Worm (Caenorhabditis elegans): ENCODE data around the gene W07G4.8.
A peak's percentile ranks its signal among the peaks of the same experiment; 100 is the strongest.

Gene W07G4.8

ce11 chrV:13003378-13003777 lies 46.0 kb downstream of the W07G4.8 start (continued):
- TF ChIP-seq Y53F4B.3 (GFP tag; IDR thresholded peaks at IDR 0.05) (no peak), lir-1 (GFP tag; conservative IDR thresholded peaks at IDR 0.05) (0 out of 2 replicates have a peak, but pooled peaks have one; percentile 42), efl-1 (GFP tag; optimal IDR thresholded peaks at IDR 0.05) (no peak), somi-1 (GFP tag; optimal IDR thresholded peaks at IDR 0.05) (peak; percentile 46), B0035.1 (tag; optimal IDR thresholded peaks at IDR 0.05) (peak; percentile 17), egl-44 (GFP tag; IDR thresholded peaks at IDR 0.05) (peak; percentile 84; the same call in 1 of the 2 replicates), F49E8.2 (tag; optimal IDR thresholded peaks at IDR 0.05; ENCODE audit: insufficient read depth) (peak; percentile 67), hsf-1 (GFP tag; IDR thresholded peaks at IDR 0.05) (no peak), die-1 (tag; optimal IDR thresholded peaks at IDR 0.05) (peak; percentile 79), ekl-4 (GFP tag; IDR thresholded peaks at IDR 0.05) (peak; percentile 58; the same call in 1 of the 2 replicates), unc-130 (GFP tag; optimal IDR thresholded peaks at IDR 0.05) (peak; percentile 27), C17E4.6 (GFP tag; IDR thresholded peaks at IDR 0.05) (peak; percentile 32; the same call in 1 of the 2 replicates), attf-6 (GFP tag; IDR thresholded peaks at IDR 0.05) (no peak), ztf-25 (GFP tag; IDR thresholded peaks at IDR 0.05) (no peak), lsy-27 (tag; optimal IDR thresholded peaks at IDR 0.05; ENCODE audit: borderline replicate concordance, insufficient read depth) (no peak), F37B4.10 (GFP tag; IDR thresholded peaks at IDR 0.05) (no peak), nfyb-1 (GFP tag; IDR thresholded peaks at IDR 0.05) (peak; percentile 85), ceh-40 (GFP tag; IDR thresholded peaks at IDR 0.05) (peak; percentile 18; the same call in 1 of the 2 replicates), lin-26 (GFP tag; IDR thresholded peaks at IDR 0.05) (peak; percentile 87), ceh-100 (GFP tag; IDR thresholded peaks at IDR 0.05) (peak; percentile 68), mxl-1 (tag; optimal IDR thresholded peaks at IDR 0.05) (peak; percentile 62), him-1 (tag; optimal IDR thresholded peaks at IDR 0.05) (peak; percentile 39), pbrm-1 (GFP tag; IDR thresholded peaks at IDR 0.05) (peak; percentile 67), F55B11.4 (tag; optimal IDR thresholded peaks at IDR 0.05; ENCODE audit: borderline replicate concordance, insufficient read depth) (no peak), ztf-18 (tag; optimal IDR thresholded peaks at IDR 0.05) (peak; percentile 62), snpc-1.1 (tag; optimal IDR thresholded peaks at IDR 0.05; ENCODE audit: insufficient read depth) (no peak), let-607 (tag; optimal IDR thresholded peaks at IDR 0.05) (peak; percentile 10 to 55), ztf-22 (GFP tag; optimal IDR thresholded peaks at IDR 0.05) (no peak), tbp1 (GFP tag; optimal IDR thresholded peaks at IDR 0.05) (peak; percentile 90), F22D6.2 (tag; optimal IDR thresholded peaks at IDR 0.05) (no peak), cebp-2 (GFP tag; IDR thresholded peaks at IDR 0.05) (peak; percentile 83; the same call in 1 of the 2 replicates), ceh-91 (GFP tag; IDR thresholded peaks at IDR 0.05) (no peak), sptf-2 (GFP tag; optimal IDR thresholded peaks at IDR 0.05) (peak; percentile 37), sea-2 (GFP tag; IDR thresholded peaks at IDR 0.05) (no peak), cebp-1 (GFP tag; IDR thresholded peaks at IDR 0.05) (no peak), cebp-1 (tag; optimal IDR thresholded peaks at IDR 0.05) (peak; percentile 67), tlf-1 (GFP tag; optimal IDR thresholded peaks at IDR 0.05) (no peak)

ce11 chrV:13002070-13002469 lies 47.3 kb downstream of the W07G4.8 start, which contains the start of gene inft-2:
Gene inft-2, plus strand, starts transcription at chrV:13002317.
- TF ChIP-seq Y95B8A.8 (GFP tag; IDR thresholded peaks at IDR 0.05), result no peak
- TF ChIP-seq Y53F4B.3 (GFP tag; IDR thresholded peaks at IDR 0.05), result no peak
- TF ChIP-seq athp-1 (tag; optimal IDR thresholded peaks at IDR 0.05), result no peak
- peak; percentile 71 for TF ChIP-seq nhr-80 (tag; optimal IDR thresholded peaks at IDR 0.05)
- TF ChIP-seq Y56A3A.18 (GFP tag; IDR thresholded peaks at IDR 0.05), result no peak
- no peak for TF ChIP-seq bed-1 (GFP tag; IDR thresholded peaks at IDR 0.05)
- peak; percentile 40 for TF ChIP-seq unc-62 (GFP tag; optimal IDR thresholded peaks at IDR 0.05)
- peak; percentile 65; the same call in 1 of the 2 replicates for TF ChIP-seq cebp-1 (GFP tag; IDR thresholded peaks at IDR 0.05)
- no peak for TF ChIP-seq cebp-1 (tag; optimal IDR thresholded peaks at IDR 0.05)
- no peak for TF ChIP-seq pbrm-1 (GFP tag; IDR thresholded peaks at IDR 0.05)
- TF ChIP-seq mel-28 (tag; optimal IDR thresholded peaks at IDR 0.05; ENCODE audit: borderline replicate concordance), result no peak

Data from whole organism, young adult.